Fruit fly (Drosophila melanogaster) whole organism, embryonic: ENCODE data around the gene Pde9.
A peak's percentile ranks its signal among the peaks of the same experiment; 100 is the strongest.

Experiments used
- Asciz ChIP-seq: fragments of 200-800 bp; sonication (Bioruptor generic); optimal IDR thresholded peaks from 2 replicates; lab custom pipeline; 2017; ENCODE audit warnings: missing biosample characterization, mild to moderate bottlenecking, missing genetic modification characterization, missing genetic modification reagents
- BEAF-32 ChIP-seq: fragments of 200-800 bp; sonication (Bioruptor generic); optimal IDR thresholded peaks from 3 replicates; lab custom pipeline; 2017; ENCODE audit warnings: missing biosample characterization, missing genetic modification characterization, mild to moderate bottlenecking, moderate library complexity, missing genetic modification reagents
- CG10543 ChIP-seq: fragments of 200-800 bp; sonication (Bioruptor generic); optimal IDR thresholded peaks from 3 replicates; lab custom pipeline; 2017; ENCODE audit warnings: missing biosample characterization, mild to moderate bottlenecking, missing genetic modification characterization, moderate library complexity
- CG11398 ChIP-seq: fragments of 200-800 bp; sonication (Bioruptor generic); optimal IDR thresholded peaks from 2 replicates; lab custom pipeline; 2016; ENCODE audit warnings: missing biosample characterization, missing genetic modification characterization
- CG11696 ChIP-seq: fragments of 200-800 bp; sonication (Bioruptor generic); IDR thresholded peaks from 2 replicates; pipeline ENCODE4 v1.3.6; 2022; ENCODE audit warnings: missing biosample characterization, missing genetic modification characterization
- CG11723 ChIP-seq: fragments of 200-800 bp; sonication (Bioruptor generic); optimal IDR thresholded peaks from 2 replicates; lab custom pipeline; 2017; ENCODE audit warnings: missing biosample characterization, mild to moderate bottlenecking, missing genetic modification characterization
- CG12391 ChIP-seq: fragments of 200-800 bp; sonication (Bioruptor generic); optimal IDR thresholded peaks from 3 replicates; lab custom pipeline; 2018; ENCODE audit warnings: missing biosample characterization, mild to moderate bottlenecking, missing genetic modification characterization, moderate library complexity
- CG13775 ChIP-seq: fragments of 200-800 bp; sonication (Bioruptor generic); optimal IDR thresholded peaks from 3 replicates; lab custom pipeline; 2017; ENCODE audit warnings: missing biosample characterization, mild to moderate bottlenecking, missing genetic modification characterization
- CG15514 ChIP-seq: fragments of 200-800 bp; sonication (Bioruptor generic); optimal IDR thresholded peaks from 3 replicates; lab custom pipeline; 2017; ENCODE audit warnings: missing biosample characterization, missing genetic modification characterization, mild to moderate bottlenecking, moderate library complexity, missing genetic modification reagents
- CG1647 ChIP-seq: fragments of 200-800 bp; sonication (Bioruptor generic); optimal IDR thresholded peaks from 3 replicates; lab custom pipeline; 2016; ENCODE audit warnings: missing biosample characterization, missing genetic modification characterization
- CG17186 ChIP-seq: fragments of 200-800 bp; sonication (Bioruptor generic); optimal IDR thresholded peaks from 3 replicates; lab custom pipeline; 2017; ENCODE audit warnings: missing biosample characterization, missing genetic modification reagents, missing genetic modification characterization
- CG17328 ChIP-seq: fragments of 200-800 bp; sonication (Bioruptor generic); IDR thresholded peaks from 2 replicates; pipeline ENCODE4 v1.3.6; 2022; ENCODE audit warnings: missing biosample characterization, missing genetic modification characterization
- CG17568 ChIP-seq: fragments of 200-800 bp; sonication (Bioruptor generic); optimal IDR thresholded peaks from 2 replicates; lab custom pipeline; 2018; ENCODE audit warnings: missing biosample characterization, mild to moderate bottlenecking, missing genetic modification characterization, moderate library complexity
- CG18011 ChIP-seq: fragments of 200-800 bp; sonication (Bioruptor generic); optimal IDR thresholded peaks from 2 replicates; lab custom pipeline; 2017; ENCODE audit warnings: missing biosample characterization, missing genetic modification characterization, mild to moderate bottlenecking, moderate library complexity, missing genotype
- CG2889 ChIP-seq: fragments of 200-800 bp; sonication (Bioruptor generic); IDR thresholded peaks from 3 replicates; pipeline ENCODE4 v1.3.6; 2022; ENCODE audit warnings: missing biosample characterization, missing genetic modification characterization
- CG33213 ChIP-seq: fragments of 200-800 bp; sonication (Bioruptor generic); optimal IDR thresholded peaks from 3 replicates; lab custom pipeline; 2016; ENCODE audit warnings: missing biosample characterization, missing genetic modification characterization
- CG3995 ChIP-seq: fragments of 200-800 bp; sonication (Bioruptor generic); optimal IDR thresholded peaks from 3 replicates; lab custom pipeline; 2016; ENCODE audit warnings: missing biosample characterization, missing genetic modification characterization
- CG4707 ChIP-seq: fragments of 200-800 bp; sonication (Bioruptor generic); optimal IDR thresholded peaks from 2 replicates; lab custom pipeline; 2018; ENCODE audit warnings: missing biosample characterization, mild to moderate bottlenecking, missing genetic modification characterization, moderate library complexity
- CG4820 ChIP-seq: fragments of 200-800 bp; sonication (Bioruptor generic); optimal IDR thresholded peaks from 3 replicates; lab custom pipeline; 2016; ENCODE audit warnings: missing biosample characterization, missing genetic modification characterization
- CG7271 ChIP-seq: fragments of 200-800 bp; sonication (Bioruptor generic); optimal IDR thresholded peaks from 2 replicates; lab custom pipeline; 2018; ENCODE audit warnings: missing biosample characterization, mild to moderate bottlenecking, missing genetic modification characterization, moderate library complexity
- CG8478 ChIP-seq: fragments of >200 bp; optimal IDR thresholded peaks from 2 replicates; lab custom pipeline; 2018
- CG9609 ChIP-seq: fragments of 200-800 bp; sonication (Bioruptor generic); optimal IDR thresholded peaks from 3 replicates; lab custom pipeline; 2016; ENCODE audit warnings: missing biosample characterization, missing genetic modification characterization
- Dbx ChIP-seq: fragments of 200-800 bp; sonication (Bioruptor generic); IDR thresholded peaks from 3 replicates; pipeline ENCODE4 v1.3.6; 2022; ENCODE audit warnings: missing biosample characterization, missing genetic modification characterization
- ERR ChIP-seq: fragments of 200-800 bp; sonication (Bioruptor generic); optimal IDR thresholded peaks from 2 replicates; lab custom pipeline; 2016; ENCODE audit warnings: missing biosample characterization, missing genetic modification characterization
- Eip74EF ChIP-seq, 2 experiments: fragments of 200-800 bp in 1 of 2; fragments of >200 bp in 1 of 2; sonication (Bioruptor generic) in 1 of 2; optimal IDR thresholded peaks; 2 replicates each; lab custom pipeline; 2017 to 2019; ENCODE audit warnings: missing biosample characterization in 2 of 2, missing genetic modification characterization in 2 of 2, mild to moderate bottlenecking in 1 of 2, moderate library complexity in 1 of 2
- H15 ChIP-seq: fragments of 200-800 bp; sonication (Bioruptor generic); IDR thresholded peaks from 3 replicates; pipeline ENCODE4 v1.3.6; 2022; ENCODE audit warnings: missing biosample characterization, missing genetic modification characterization
- Med ChIP-seq: fragments of 200-800 bp; sonication (Bioruptor generic); peaks from one replicate; lab custom pipeline; 2016; ENCODE audit warnings: missing biosample characterization, missing genetic modification characterization, mild to moderate bottlenecking, inconsistent platforms, moderate library complexity
- NC2β ChIP-seq: fragments of 200-800 bp; sonication (Bioruptor generic); optimal IDR thresholded peaks from 2 replicates; lab custom pipeline; 2016; ENCODE audit warnings: missing biosample characterization, missing genetic modification characterization
- Nf-YB ChIP-seq: fragments of 200-800 bp; sonication (Bioruptor generic); optimal IDR thresholded peaks from 3 replicates; lab custom pipeline; 2019; ENCODE audit warnings: missing biosample characterization, mild to moderate bottlenecking, missing genetic modification characterization, moderate library complexity
- Oaz ChIP-seq: fragments of 200-800 bp; sonication (Bioruptor generic); IDR thresholded peaks from 2 replicates; pipeline ENCODE4 v1.3.6; 2022; ENCODE audit warnings: missing biosample characterization, missing genetic modification characterization
- Rfx ChIP-seq: fragments of 200-800 bp; sonication (Bioruptor generic); IDR thresholded peaks from 2 replicates; pipeline ENCODE4 v1.3.6; 2022; ENCODE audit warnings: missing biosample characterization, missing genetic modification characterization
- amos ChIP-seq: fragments of 200-800 bp; sonication (Bioruptor generic); IDR thresholded peaks from 2 replicates; pipeline ENCODE4 v1.3.6; 2022; ENCODE audit warnings: missing biosample characterization, missing genetic modification characterization; ENCODE audit not compliant: partially characterized antibody
- croc ChIP-seq: fragments of 200-800 bp; sonication (Bioruptor generic); conservative IDR thresholded peaks from 3 replicates; pipeline ENCODE4 v1.3.6; 2022; ENCODE audit warnings: missing biosample characterization, missing genetic modification characterization
- cwo ChIP-seq: fragments of 200-800 bp; sonication (Bioruptor generic); optimal IDR thresholded peaks from 3 replicates; lab custom pipeline; 2017; ENCODE audit warnings: missing biosample characterization, missing genetic modification characterization, mild to moderate bottlenecking, moderate library complexity, missing genetic modification reagents
- exex ChIP-seq: fragments of 200-800 bp; sonication (Bioruptor generic); optimal IDR thresholded peaks from 4 replicates; lab custom pipeline; 2018; ENCODE audit warnings: missing biosample characterization, mild to moderate bottlenecking, missing genetic modification characterization, moderate library complexity
- ftz-f1 ChIP-seq: fragments of 200-800 bp; sonication (Bioruptor generic); optimal IDR thresholded peaks from 2 replicates; lab custom pipeline; 2016; ENCODE audit warnings: missing biosample characterization, missing genetic modification characterization
- hb ChIP-seq: fragments of 200-800 bp; sonication (Bioruptor generic); IDR thresholded peaks from 3 replicates; pipeline ENCODE4 v1.3.6; 2022; ENCODE audit warnings: missing biosample characterization, missing genetic modification characterization; ENCODE audit not compliant: partially characterized antibody
- lilli ChIP-seq: fragments of 200-800 bp; sonication (Bioruptor generic); optimal IDR thresholded peaks from 3 replicates; lab custom pipeline; 2016; ENCODE audit warnings: missing biosample characterization, missing genetic modification characterization
- lov ChIP-seq, 2 experiments: fragments of 200-800 bp in 1 of 2; fragments of >200 bp in 1 of 2; sonication (Bioruptor generic) in 1 of 2; IDR thresholded peaks in 1 of 2; optimal IDR thresholded peaks in 1 of 2; 2 replicates in 1 of 2; 3 replicates in 1 of 2; pipeline versions ENCODE4 v1.3.6 to Lab custom; 2017 to 2022; ENCODE audit warnings: missing biosample characterization in 1 of 2, missing genetic modification characterization in 1 of 2
- mirr ChIP-seq: fragments of 200-800 bp; sonication (Bioruptor generic); optimal IDR thresholded peaks from 3 replicates; lab custom pipeline; 2018; ENCODE audit warnings: missing biosample characterization, mild to moderate bottlenecking, missing genetic modification characterization
- pan ChIP-seq, 4 experiments: fragments of >200 bp in 3 of 4; fragments of 200-800 bp in 1 of 4; sonication (Bioruptor generic) in 1 of 4; optimal IDR thresholded peaks in 3 of 4; IDR thresholded peaks in 1 of 4; 2 replicates each; pipeline versions ENCODE4 v1.3.6 to Lab custom; 2017 to 2022; ENCODE audit warnings: missing biosample characterization in 2 of 4, missing genetic modification characterization in 2 of 4, mixed read lengths in 1 of 4
- phol ChIP-seq: fragments of 200-800 bp; sonication (Bioruptor generic); optimal IDR thresholded peaks from 3 replicates; lab custom pipeline; 2018; ENCODE audit warnings: missing biosample characterization, mild to moderate bottlenecking, missing genetic modification characterization, moderate library complexity
- pum ChIP-seq: fragments of 200-800 bp; sonication (Bioruptor generic); optimal IDR thresholded peaks from 2 replicates; lab custom pipeline; 2016; ENCODE audit warnings: missing biosample characterization, missing genetic modification characterization
- ranshi ChIP-seq: fragments of 200-800 bp; sonication (Bioruptor generic); IDR thresholded peaks from 2 replicates; pipeline ENCODE4 v1.3.6; 2022; ENCODE audit warnings: missing biosample characterization, missing genetic modification characterization
- shn ChIP-seq: fragments of 200-800 bp; sonication (Bioruptor generic); optimal IDR thresholded peaks from 3 replicates; lab custom pipeline; 2016; ENCODE audit warnings: missing biosample characterization, missing genetic modification characterization
- stwl ChIP-seq: fragments of 200-800 bp; sonication (Bioruptor generic); optimal IDR thresholded peaks from 3 replicates; lab custom pipeline; 2018; ENCODE audit warnings: missing biosample characterization, mild to moderate bottlenecking, missing genetic modification characterization, moderate library complexity
- wek ChIP-seq: fragments of 200-800 bp; sonication (Bioruptor generic); optimal IDR thresholded peaks from 3 replicates; lab custom pipeline; 2018; ENCODE audit warnings: missing biosample characterization, mild to moderate bottlenecking, missing genetic modification characterization, moderate library complexity

Pde9 gene

DNA sequence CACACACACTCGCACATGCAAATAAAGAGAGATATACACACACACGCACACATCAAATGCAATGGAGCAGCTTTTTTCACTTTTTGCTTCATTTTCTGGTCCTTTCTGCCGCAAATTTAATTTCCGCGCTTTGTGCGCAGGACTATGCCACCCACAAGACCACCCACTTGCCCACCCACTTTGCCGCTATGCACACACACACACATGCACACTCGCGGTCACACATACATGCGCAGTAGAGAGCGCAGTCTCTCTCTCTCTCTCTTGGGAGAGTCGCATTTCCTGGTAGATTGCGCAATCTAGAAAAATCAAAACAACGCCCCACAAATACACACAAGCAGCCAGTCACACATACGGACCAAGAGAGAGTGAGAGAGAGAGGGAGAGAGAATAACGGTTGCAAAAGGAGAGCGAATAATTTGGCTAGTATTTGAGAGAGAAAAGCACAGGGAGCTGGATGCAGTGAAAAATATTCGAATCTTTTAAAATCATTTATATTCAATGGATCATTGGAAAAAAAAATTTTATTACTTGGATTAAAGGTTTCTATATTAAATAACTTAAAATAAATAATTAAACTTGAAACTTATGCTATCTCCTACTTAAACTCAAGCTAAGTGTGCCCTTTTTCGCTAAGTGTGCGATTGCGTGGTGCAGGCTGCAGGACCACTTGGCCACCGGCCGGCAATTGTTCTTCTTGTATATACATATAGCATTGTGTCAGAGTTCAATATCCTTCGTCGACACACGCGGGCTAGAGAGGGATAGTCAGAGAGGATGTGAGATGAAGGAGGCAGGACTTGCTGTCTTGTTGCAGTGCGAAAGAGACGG lies 28.5 kb upstream of the Pde9 start (continued):
- TF ChIP-seq ERR (GFP tag; lab: Kevin White, UChicago) (no peak), croc (GFP tag; lab: Robert Waterston, UW) (peak; percentile 50; the same call in 1 of the 3 replicates), CG7271 (no peak), H15 (GFP tag; lab: Robert Waterston, UW) (0 out of 3 replicates have a peak, but pooled peaks have one; percentile 51), hb (GFP tag; lab: Robert Waterston, UW) (no peak), CG11696 (GFP tag; lab: Robert Waterston, UW) (0 out of 2 replicates have a peak, but pooled peaks have one; percentile 21), CG4707 (GFP tag; lab: Kevin White, UChicago) (no peak), pan (optimal IDR thresholded peaks at IDR 0.05; lab: Kevin White, UChicago) (no peak), pan (GFP tag; optimal IDR thresholded peaks at IDR 0.05 in 1 of 2, IDR thresholded peaks at IDR 0.05 in 1 of 2) (peak in 1 of 2 experiments; percentile 81), CG17186 (no peak), CG1647 (no peak), CG9609 (GFP tag; lab: Kevin White, UChicago) (no peak), CG12391 (tag; lab: Kevin White, UChicago) (peak; percentile 69), lilli (GFP tag; lab: Kevin White, UChicago) (peak; percentile 46), BEAF-32 (GFP tag; lab: Kevin White, UChicago) (no peak), CG33213 (GFP tag; lab: Kevin White, UChicago) (no peak), Oaz (GFP tag; lab: Robert Waterston, UW) (0 out of 2 replicates have a peak, but pooled peaks have one; percentile 30), CG17328 (GFP tag; lab: Robert Waterston, UW) (peak; percentile 77), CG13775 (GFP tag; lab: Kevin White, UChicago) (peak; percentile 29), Asciz (GFP tag; lab: Kevin White, UChicago) (peak; percentile 54), ranshi (GFP tag; lab: Robert Waterston, UW) (peak; percentile 71; the same call in 1 of the 2 replicates), CG3995 (no peak), Med (GFP tag; lab: Kevin White, UChicago) (peak; percentile 41), pum (GFP tag; lab: Kevin White, UChicago) (no peak), wek (GFP tag; lab: Kevin White, UChicago) (no peak), Nf-YB (GFP tag; lab: Kevin White, UChicago) (peak; percentile 35), CG18011 (no peak), NC2β (GFP tag; lab: Kevin White, UChicago) (no peak), exex (tag; lab: Kevin White, UChicago) (no peak), cwo (GFP tag; lab: Kevin White, UChicago) (peak; percentile 69), shn (GFP tag; lab: Kevin White, UChicago) (no peak), Eip74EF (GFP tag; optimal IDR thresholded peaks at IDR 0.05; lab: Kevin White, UChicago) (peak in 1 of 2 experiments; percentile 48), CG10543 (GFP tag; lab: Kevin White, UChicago) (no peak), ftz-f1 (GFP tag; lab: Kevin White, UChicago) (no peak), CG4820 (GFP tag; lab: Kevin White, UChicago) (peak; percentile 35), CG11398 (no peak), stwl (no peak), CG8478 (no peak), CG17568 (GFP tag; lab: Kevin White, UChicago) (no peak), amos (GFP tag; lab: Robert Waterston, UW) (no peak), CG15514 (GFP tag; lab: Kevin White, UChicago) (peak; percentile 21), phol (tag; lab: Kevin White, UChicago) (peak; percentile 55), Rfx (GFP tag; lab: Robert Waterston, UW) (peak; percentile 57; the same call in 1 of the 2 replicates), CG11723 (GFP tag; lab: Kevin White, UChicago) (no peak), Dbx (GFP tag; lab: Robert Waterston, UW) (peak; percentile 54; the same call in 1 of the 3 replicates), CG2889 (GFP tag; lab: Robert Waterston, UW) (0 out of 3 replicates have a peak, but pooled peaks have one; percentile 26), lov (optimal IDR thresholded peaks at IDR 0.05; lab: Kevin White, UChicago) (no peak), lov (GFP tag; IDR thresholded peaks at IDR 0.05; lab: Robert Waterston, UW) (no peak), mirr (no peak)
